Fruit fly (Drosophila melanogaster) whole organism, wandering third instar larva: ENCODE data around the gene Nha1.

Source experiments
- Abd-B ChIP-seq: fragments of >200 bp; optimal IDR thresholded peaks from 2 replicates; lab custom pipeline; 2017; ENCODE audit warnings: missing biosample characterization, missing genetic modification characterization
- CG32264 ChIP-seq: fragments of 200-800 bp; sonication (Bioruptor generic); optimal IDR thresholded peaks from 2 replicates; lab custom pipeline; 2016; ENCODE audit warnings: missing biosample characterization, missing genetic modification characterization
- Hnf4 ChIP-seq: fragments of 200-800 bp; sonication (Bioruptor generic); optimal IDR thresholded peaks from 2 replicates; lab custom pipeline; 2016; ENCODE audit warnings: missing biosample characterization, mild to moderate bottlenecking, missing genetic modification characterization
- Hr83 ChIP-seq: fragments of 200-300 bp; sonication (Bioruptor generic); optimal IDR thresholded peaks from 2 replicates; lab custom pipeline; 2016; ENCODE audit warnings: missing biosample characterization, mild to moderate bottlenecking, missing genetic modification characterization, moderate library complexity; ENCODE audit not compliant: poor library complexity, severe bottlenecking
- OdsH ChIP-seq: fragments of 200-800 bp; sonication (Bioruptor generic); optimal IDR thresholded peaks from 2 replicates; lab custom pipeline; 2016; ENCODE audit warnings: missing biosample characterization, mild to moderate bottlenecking, missing genetic modification characterization
- Rel ChIP-seq, 2 experiments: fragments of 200-800 bp; sonication (Bioruptor generic) in 1 of 2; optimal IDR thresholded peaks; 2 replicates in 1 of 2; 3 replicates in 1 of 2; lab custom pipeline; 2016 to 2019; ENCODE audit warnings: mild to moderate bottlenecking in 2 of 2, missing biosample characterization in 2 of 2, missing genetic modification characterization in 2 of 2, moderate library complexity in 1 of 2
- Sp1 ChIP-seq: fragments of 200-800 bp; sonication (Bioruptor generic); optimal IDR thresholded peaks from 3 replicates; lab custom pipeline; 2019; ENCODE audit warnings: missing biosample characterization, mild to moderate bottlenecking, missing genetic modification characterization, moderate library complexity
- br ChIP-seq: fragments of 200-800 bp; sonication (Bioruptor generic); optimal IDR thresholded peaks from 2 replicates; lab custom pipeline; 2016; ENCODE audit warnings: missing biosample characterization, missing genetic modification characterization
- foxo ChIP-seq, 2 experiments: fragments of 200-800 bp; sonication (Bioruptor generic); optimal IDR thresholded peaks; 2 replicates in 1 of 2; 3 replicates in 1 of 2; lab custom pipeline; 2016 to 2017; ENCODE audit warnings: missing biosample characterization in 2 of 2, missing genetic modification characterization in 2 of 2
- fru ChIP-seq: fragments of 200-800 bp; sonication (Bioruptor generic); optimal IDR thresholded peaks from 3 replicates; lab custom pipeline; 2016; ENCODE audit warnings: missing biosample characterization, mild to moderate bottlenecking, missing genetic modification characterization
- h ChIP-seq: fragments of 200-800 bp; sonication (Bioruptor generic); optimal IDR thresholded peaks from 3 replicates; lab custom pipeline; 2016; ENCODE audit warnings: missing biosample characterization, mild to moderate bottlenecking, missing genetic modification characterization
- sv ChIP-seq: fragments of 200-800 bp; sonication (Bioruptor generic); optimal IDR thresholded peaks from 3 replicates; lab custom pipeline; 2016; ENCODE audit warnings: missing biosample characterization, missing genetic modification characterization

DNA sequence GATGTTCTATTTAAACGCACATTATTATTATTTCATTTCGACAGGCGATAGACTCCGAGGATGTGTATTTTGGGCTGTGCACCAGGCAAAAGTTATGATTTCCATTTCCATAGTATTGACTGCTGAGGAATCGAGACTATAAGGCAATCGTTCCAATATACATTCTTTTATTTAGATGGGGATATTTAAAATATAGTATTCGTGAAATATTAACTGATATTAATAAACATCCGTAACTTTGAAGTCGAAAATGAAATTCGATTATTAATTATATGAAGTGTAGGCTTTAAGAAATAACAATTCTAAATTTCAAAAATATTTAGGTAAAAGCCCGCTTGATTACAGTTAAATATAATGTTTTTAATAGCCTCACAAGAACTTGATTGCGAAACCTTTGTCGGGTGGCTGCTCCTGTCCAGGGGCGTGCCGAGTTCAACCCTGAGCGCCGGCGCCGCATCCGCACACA is 39.9 kb downstream of the Nha1 start:
- TF ChIP-seq sv (no peak), h (GFP tag; lab: Kevin White, UChicago) (no peak), br (GFP tag; lab: Kevin White, UChicago) (no peak), CG32264 (no peak), Hnf4 (GFP tag; lab: Kevin White, UChicago) (no peak), Abd-B (GFP tag; lab: Kevin White, UChicago) (no peak), Hr83 (no peak), Rel (GFP tag; optimal IDR thresholded peaks at IDR 0.05; lab: Kevin White, UChicago) (no peak), Rel (tag; optimal IDR thresholded peaks at IDR 0.05; lab: Kevin White, UChicago) (no peak), foxo (GFP tag; optimal IDR thresholded peaks at IDR 0.05; lab: Kevin White, UChicago) (peak in 1 of 2 experiments; percentile 28), fru (GFP tag; lab: Kevin White, UChicago) (peak; percentile 30), Sp1 (no peak), OdsH (GFP tag; lab: Kevin White, UChicago) (no peak)
